ENCODE assay signal across 1 fruit fly cellular context in the genomic region with DNA sequence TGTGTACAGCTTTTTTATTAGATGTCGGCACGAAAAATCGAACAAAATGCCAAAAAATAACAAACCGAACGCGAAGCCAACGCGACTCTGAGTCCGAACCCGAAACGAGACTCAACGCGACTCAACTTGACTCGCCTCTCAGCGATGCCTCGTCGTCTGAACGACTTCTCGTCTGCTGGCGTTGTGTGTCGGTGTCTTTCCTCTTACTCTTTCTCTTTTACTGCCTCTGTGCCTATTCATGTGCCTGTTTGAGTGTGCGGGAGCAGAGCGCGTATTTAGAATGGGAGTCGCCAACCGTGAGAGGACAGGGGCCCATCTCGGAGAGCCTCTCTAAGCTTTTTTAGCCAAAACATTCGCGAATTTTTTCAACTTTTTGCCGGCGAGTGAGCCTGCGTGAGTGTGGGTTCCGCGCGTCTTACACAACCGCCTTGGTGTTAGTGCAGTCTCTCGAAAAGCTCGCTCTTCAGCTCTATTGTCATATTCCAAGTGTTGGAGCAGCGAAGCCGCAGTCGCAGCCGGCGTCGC.
TF ChIP-seq lines count a peak whose summit lies in the region.

No protein-coding gene starts in this region.

TF ChIP-seq in whole organism, embryonic, 481 proteins besides CTCF, POLR2A, EP300 and RAD21 (continued from another document):
- TF ChIP-seq ewg (GFP tag; optimal IDR thresholded peaks at IDR 0.05; lab: Kevin White, UChicago) (peak; percentile 25), HmgZ (tag; optimal IDR thresholded peaks at IDR 0.05; lab: Kevin White, UChicago) (no peak), vvl (GFP tag; IDR thresholded peaks at IDR 0.05; lab: Robert Waterston, UW) (peak; percentile 11; the same call in 1 of the 2 replicates), CG34224 (GFP tag; IDR thresholded peaks at IDR 0.05; lab: Robert Waterston, UW; ENCODE audit: partially characterized antibody) (peak; percentile 63; the same call in 1 of the 3 replicates), CG16813 (GFP tag; IDR thresholded peaks at IDR 0.05; lab: Robert Waterston, UW; ENCODE audit: partially characterized antibody) (no peak), cwo (GFP tag; optimal IDR thresholded peaks at IDR 0.05; lab: Kevin White, UChicago) (peak; percentile 17), NC2α (GFP tag; optimal IDR thresholded peaks at IDR 0.05; lab: Kevin White, UChicago) (no peak), MESR4 (GFP tag; optimal IDR thresholded peaks at IDR 0.05; lab: Kevin White, UChicago) (no peak), Dll (GFP tag; IDR thresholded peaks at IDR 0.05; lab: Robert Waterston, UW; ENCODE audit: partially characterized antibody) (0 out of 4 replicates have a peak, but pooled peaks have one; percentile 23), chm (GFP tag; IDR thresholded peaks at IDR 0.05; lab: Robert Waterston, UW) (no peak), CG43689 (GFP tag; IDR thresholded peaks at IDR 0.05; lab: Robert Waterston, UW) (no peak), Mrtf (GFP tag; IDR thresholded peaks at IDR 0.05; lab: Robert Waterston, UW) (no peak), TFAM (GFP tag; optimal IDR thresholded peaks at IDR 0.05; lab: Kevin White, UChicago) (no peak), corto (GFP tag; optimal IDR thresholded peaks at IDR 0.05; lab: Kevin White, UChicago) (peak; percentile 48), lmd (GFP tag; IDR thresholded peaks at IDR 0.05; lab: Robert Waterston, UW) (no peak), seq (GFP tag; IDR thresholded peaks at IDR 0.05; lab: Robert Waterston, UW) (peak; percentile 33; the same call in 1 of the 2 replicates), CG12155 (GFP tag; optimal IDR thresholded peaks at IDR 0.05; lab: Kevin White, UChicago) (peak; percentile 30), Kr (GFP tag; optimal IDR thresholded peaks at IDR 0.05; lab: Kevin White, UChicago) (no peak), ac (GFP tag; optimal IDR thresholded peaks at IDR 0.05; lab: Kevin White, UChicago) (no peak), CrebB (tag; optimal IDR thresholded peaks at IDR 0.05; lab: Kevin White, UChicago) (peak; percentile 19), Doc2 (GFP tag; IDR thresholded peaks at IDR 0.05; lab: Robert Waterston, UW) (no peak), CG8388 (GFP tag; optimal IDR thresholded peaks at IDR 0.05; lab: Kevin White, UChicago) (no peak), lbe (GFP tag; optimal IDR thresholded peaks at IDR 0.05; lab: Kevin White, UChicago) (peak; percentile 91), NFAT (GFP tag; IDR thresholded peaks at IDR 0.05; lab: Robert Waterston, UW) (no peak), rib (GFP tag; IDR thresholded peaks at IDR 0.05; lab: Robert Waterston, UW) (peak; percentile 98), Trl (optimal IDR thresholded peaks at IDR 0.05; lab: Kevin White, UChicago) (peak; percentile 85 to 99), Trl (GFP tag; optimal IDR thresholded peaks at IDR 0.05; lab: Kevin White, UChicago) (no peak), tll (GFP tag; optimal IDR thresholded peaks at IDR 0.05; lab: Kevin White, UChicago) (no peak), GATAe (GFP tag; conservative IDR thresholded peaks at IDR 0.05; lab: Robert Waterston, UW) (no peak), Sry-δ (GFP tag; optimal IDR thresholded peaks at IDR 0.05; lab: Kevin White, UChicago) (no peak), CG4360 (GFP tag; IDR thresholded peaks at IDR 0.05; lab: Robert Waterston, UW) (no peak), Ptx1 (GFP tag; IDR thresholded peaks at IDR 0.05; lab: Robert Waterston, UW) (no peak), Drgx (GFP tag; IDR thresholded peaks at IDR 0.05; lab: Robert Waterston, UW) (peak; percentile 71; the same call in 1 of the 2 replicates), Aef1 (GFP tag; IDR thresholded peaks at IDR 0.05; lab: Robert Waterston, UW) (no peak), jumu (GFP tag; optimal IDR thresholded peaks at IDR 0.05; lab: Kevin White, UChicago) (no peak), CG6254 (GFP tag; optimal IDR thresholded peaks at IDR 0.05; lab: Kevin White, UChicago) (no peak), cato (GFP tag; optimal IDR thresholded peaks at IDR 0.05; lab: Kevin White, UChicago; ENCODE audit: borderline replicate concordance) (no peak), Rfx (GFP tag; IDR thresholded peaks at IDR 0.05; lab: Robert Waterston, UW) (0 out of 2 replicates have a peak, but pooled peaks have one; percentile 30), CG13296 (GFP tag; optimal IDR thresholded peaks at IDR 0.05; lab: Kevin White, UChicago) (peak; percentile 19), Fer1 (GFP tag; optimal IDR thresholded peaks at IDR 0.05; lab: Kevin White, UChicago) (no peak), ara (GFP tag; IDR thresholded peaks at IDR 0.05; lab: Robert Waterston, UW) (no peak), CG5953 (GFP tag; IDR thresholded peaks at IDR 0.05; lab: Robert Waterston, UW) (no peak), lola (GFP tag; optimal IDR thresholded peaks at IDR 0.05; lab: Kevin White, UChicago) (no peak), crol (GFP tag; IDR thresholded peaks at IDR 0.05; lab: Robert Waterston, UW) (peak; percentile 75), CG32767 (GFP tag; IDR thresholded peaks at IDR 0.05; lab: Robert Waterston, UW) (no peak), nmo (GFP tag; optimal IDR thresholded peaks at IDR 0.05; lab: Kevin White, UChicago) (no peak), Mad (GFP tag; optimal IDR thresholded peaks at IDR 0.05; lab: Kevin White, UChicago) (no peak), Hr51 (GFP tag; optimal IDR thresholded peaks at IDR 0.05; lab: Kevin White, UChicago) (no peak), row (GFP tag; IDR thresholded peaks at IDR 0.05; lab: Robert Waterston, UW) (peak; percentile 29; the same call in 1 of the 3 replicates), ham (GFP tag; IDR thresholded peaks at IDR 0.05; lab: Robert Waterston, UW) (no peak), CG6854 (GFP tag; optimal IDR thresholded peaks at IDR 0.05; lab: Kevin White, UChicago) (no peak), mld (GFP tag; IDR thresholded peaks at IDR 0.05; lab: Robert Waterston, UW; ENCODE audit: partially characterized antibody) (no peak), zen2 (GFP tag; IDR thresholded peaks at IDR 0.05; lab: Robert Waterston, UW; ENCODE audit: partially characterized antibody) (peak; percentile 61; the same call in 1 of the 3 replicates), sqz (GFP tag; optimal IDR thresholded peaks at IDR 0.05; lab: Kevin White, UChicago) (peak; percentile 69), pnt (GFP tag; optimal IDR thresholded peaks at IDR 0.05; lab: Kevin White, UChicago) (no peak), kni (GFP tag; optimal IDR thresholded peaks at IDR 0.05; lab: Kevin White, UChicago) (no peak), sna (GFP tag; IDR thresholded peaks at IDR 0.05; lab: Robert Waterston, UW; ENCODE audit: partially characterized antibody) (0 out of 2 replicates have a peak, but pooled peaks have one; percentile 52), CG30431 (GFP tag; optimal IDR thresholded peaks at IDR 0.05; lab: Kevin White, UChicago) (no peak), Bgb (GFP tag; IDR thresholded peaks at IDR 0.05; lab: Robert Waterston, UW; ENCODE audit: partially characterized antibody) (peak; percentile 30; the same call in 1 of the 2 replicates), her (GFP tag; optimal IDR thresholded peaks at IDR 0.05; lab: Kevin White, UChicago) (peak; percentile 20), CG4404 (GFP tag; IDR thresholded peaks at IDR 0.05; lab: Robert Waterston, UW) (no peak), CG6791 (GFP tag; IDR thresholded peaks at IDR 0.05; lab: Robert Waterston, UW; ENCODE audit: partially characterized antibody) (no peak), CG34376 (GFP tag; optimal IDR thresholded peaks at IDR 0.05; lab: Kevin White, UChicago) (peak; percentile 4), CG32532 (GFP tag; IDR thresholded peaks at IDR 0.05; lab: Robert Waterston, UW) (peak; percentile 61; the same call in 1 of the 2 replicates), CG7556 (GFP tag; optimal IDR thresholded peaks at IDR 0.05; lab: Kevin White, UChicago) (no peak), CG13894 (tag; optimal IDR thresholded peaks at IDR 0.05; lab: Kevin White, UChicago) (peak; percentile 14), CG31388 (GFP tag; optimal IDR thresholded peaks at IDR 0.05; lab: Kevin White, UChicago) (no peak), bsh (GFP tag; optimal IDR thresholded peaks at IDR 0.05; lab: Kevin White, UChicago) (peak in 1 of 2 experiments; percentile 44), CG3163 (GFP tag; optimal IDR thresholded peaks at IDR 0.05; lab: Kevin White, UChicago) (peak; percentile 83), Lhr (GFP tag; optimal IDR thresholded peaks at IDR 0.05; lab: Kevin White, UChicago) (no peak), Hand (GFP tag; optimal IDR thresholded peaks at IDR 0.05; lab: Kevin White, UChicago) (peak; percentile 62), ftz-f1 (GFP tag; optimal IDR thresholded peaks at IDR 0.05; lab: Kevin White, UChicago) (peak; percentile 30)
